Fruit fly (Drosophila melanogaster) whole organism, prepupa: ENCODE data around the gene CG3987.
A peak's percentile ranks its signal among the peaks of the same experiment; 100 is the strongest.

Source experiments
- Blimp-1 ChIP-seq: fragments of 200-800 bp; sonication (Bioruptor generic); optimal IDR thresholded peaks from 3 replicates; lab custom pipeline; 2017; ENCODE audit warnings: missing biosample characterization, missing genetic modification characterization, mild to moderate bottlenecking, moderate library complexity, missing genetic modification reagents
- CG10631 ChIP-seq: fragments of 200-800 bp; sonication (Bioruptor generic); optimal IDR thresholded peaks from 2 replicates; lab custom pipeline; 2016; ENCODE audit warnings: missing biosample characterization, missing genetic modification characterization
- CG10669 ChIP-seq: fragments of 200-800 bp; sonication (Bioruptor generic); optimal IDR thresholded peaks from 3 replicates; lab custom pipeline; 2018; ENCODE audit warnings: missing biosample characterization, mild to moderate bottlenecking, missing genetic modification characterization, moderate library complexity
- CG11294 ChIP-seq: fragments of 200-800 bp; sonication (Bioruptor generic); IDR thresholded peaks from 2 replicates; pipeline ENCODE4 v1.3.6; 2022; ENCODE audit warnings: missing biosample characterization, missing genetic modification characterization
- CG11762 ChIP-seq: fragments of 200-800 bp; sonication (Bioruptor generic); optimal IDR thresholded peaks from 3 replicates; lab custom pipeline; 2016; ENCODE audit warnings: missing biosample characterization, missing genetic modification characterization; ENCODE audit not compliant: insufficient read depth
- CG15336 ChIP-seq: fragments of 200-800 bp; sonication (Bioruptor generic); IDR thresholded peaks from 2 replicates; pipeline ENCODE4 v1.3.6; 2022; ENCODE audit warnings: missing biosample characterization, missing genetic modification characterization
- CG1621 ChIP-seq: fragments of 200-800 bp; sonication (Bioruptor generic); optimal IDR thresholded peaks from 3 replicates; lab custom pipeline; 2018; ENCODE audit warnings: missing biosample characterization, mild to moderate bottlenecking, missing genetic modification characterization
- CG16779 ChIP-seq: fragments of 200-800 bp; sonication (Bioruptor generic); optimal IDR thresholded peaks from 3 replicates; lab custom pipeline; 2017; ENCODE audit warnings: missing biosample characterization, mild to moderate bottlenecking, missing genetic modification characterization
- CG3032 ChIP-seq: fragments of 200-800 bp; optimal IDR thresholded peaks from 2 replicates; lab custom pipeline; 2019; ENCODE audit warnings: missing biosample characterization, mild to moderate bottlenecking, missing genetic modification characterization, moderate library complexity
- CG31627 ChIP-seq: fragments of 200-800 bp; sonication (Bioruptor generic); optimal IDR thresholded peaks from 3 replicates; lab custom pipeline; 2016; ENCODE audit warnings: missing biosample characterization, missing genetic modification characterization
- CG32006 ChIP-seq: fragments of 200-800 bp; sonication (Bioruptor generic); optimal IDR thresholded peaks from 3 replicates; lab custom pipeline; 2017; ENCODE audit warnings: missing biosample characterization, mild to moderate bottlenecking, missing genetic modification characterization
- CG34406 ChIP-seq: fragments of 200-800 bp; sonication (Bioruptor generic); optimal IDR thresholded peaks from 3 replicates; lab custom pipeline; 2016; ENCODE audit warnings: missing biosample characterization, missing genetic modification characterization
- CG4318 ChIP-seq: fragments of 200-800 bp; sonication (Bioruptor generic); optimal IDR thresholded peaks from 3 replicates; lab custom pipeline; 2017; ENCODE audit warnings: missing biosample characterization, mild to moderate bottlenecking, missing genetic modification characterization
- CG6163 ChIP-seq: fragments of 200-800 bp; sonication (Bioruptor generic); IDR thresholded peaks from 3 replicates; pipeline ENCODE4 v1.3.6; 2022; ENCODE audit warnings: missing biosample characterization, missing genetic modification characterization
- CG6276 ChIP-seq: fragments of 200-800 bp; sonication (Bioruptor generic); optimal IDR thresholded peaks from 2 replicates; lab custom pipeline; 2017; ENCODE audit warnings: missing biosample characterization, mild to moderate bottlenecking, missing genetic modification characterization
- CG6792 ChIP-seq: fragments of 200-800 bp; sonication (Bioruptor generic); optimal IDR thresholded peaks from 3 replicates; lab custom pipeline; 2016; ENCODE audit warnings: missing biosample characterization, missing genetic modification characterization
- CG8319 ChIP-seq: fragments of 200-800 bp; sonication (Bioruptor generic); optimal IDR thresholded peaks from 3 replicates; lab custom pipeline; 2016; ENCODE audit warnings: missing biosample characterization, missing genetic modification characterization
- CG9139 ChIP-seq: fragments of 200-800 bp; sonication (Bioruptor generic); optimal IDR thresholded peaks from 3 replicates; lab custom pipeline; 2017; ENCODE audit warnings: missing biosample characterization, mild to moderate bottlenecking, missing genetic modification characterization
- Eip75B ChIP-seq: fragments of 200-800 bp; sonication (Bioruptor generic); optimal IDR thresholded peaks from 3 replicates; lab custom pipeline; 2016; ENCODE audit warnings: missing biosample characterization, missing genetic modification characterization
- Eip78C ChIP-seq: fragments of 200-800 bp; sonication (Bioruptor generic); peaks from one replicate; lab custom pipeline; 2016; ENCODE audit warnings: missing biosample characterization, missing genetic modification characterization
- Eip93F ChIP-seq: fragments of 200-800 bp; sonication (Bioruptor generic); optimal IDR thresholded peaks from 2 replicates; lab custom pipeline; 2016; ENCODE audit warnings: missing biosample characterization, mild to moderate bottlenecking, missing genetic modification characterization
- Ets96B ChIP-seq: fragments of 200-800 bp; optimal IDR thresholded peaks from 2 replicates; lab custom pipeline; 2019; ENCODE audit warnings: missing biosample characterization, mild to moderate bottlenecking, missing genetic modification characterization, moderate library complexity
- Hr38 ChIP-seq: sonication (Bioruptor generic); optimal IDR thresholded peaks from 2 replicates; lab custom pipeline; 2016; ENCODE audit warnings: missing biosample characterization, missing genetic modification characterization
- Hr39 ChIP-seq: fragments of 200-800 bp; sonication (Bioruptor generic); optimal IDR thresholded peaks from 2 replicates; lab custom pipeline; 2016; ENCODE audit warnings: missing biosample characterization, missing genetic modification characterization
- Hr4 ChIP-seq: fragments of 200-800 bp; sonication (Bioruptor generic); optimal IDR thresholded peaks from 3 replicates; lab custom pipeline; 2016; ENCODE audit warnings: missing biosample characterization, missing genetic modification characterization
- Lpt ChIP-seq: fragments of 200-800 bp; sonication (Bioruptor generic); optimal IDR thresholded peaks from 3 replicates; lab custom pipeline; 2016; ENCODE audit warnings: missing biosample characterization, missing genetic modification characterization
- Met ChIP-seq: fragments of 200-800 bp; sonication (Bioruptor generic); optimal IDR thresholded peaks from 3 replicates; lab custom pipeline; 2016; ENCODE audit warnings: missing biosample characterization, missing genetic modification characterization
- Smox ChIP-seq: fragments of 200-800 bp; sonication (Bioruptor generic); optimal IDR thresholded peaks from 3 replicates; lab custom pipeline; 2016; ENCODE audit warnings: missing biosample characterization, missing genetic modification characterization
- Sox102F ChIP-seq: fragments of 200-800 bp; sonication (Bioruptor generic); optimal IDR thresholded peaks from 2 replicates; lab custom pipeline; 2016; ENCODE audit warnings: missing biosample characterization, mild to moderate bottlenecking, missing genetic modification characterization
- Sox15 ChIP-seq: fragments of 200-800 bp; sonication (Bioruptor generic); optimal IDR thresholded peaks from 3 replicates; lab custom pipeline; 2016; ENCODE audit warnings: missing biosample characterization, missing genetic modification characterization
- acj6 ChIP-seq: fragments of 200-800 bp; sonication (Bioruptor generic); optimal IDR thresholded peaks from 3 replicates; lab custom pipeline; 2016; ENCODE audit warnings: missing biosample characterization, missing genetic modification characterization
- dac ChIP-seq: fragments of 200-800 bp; sonication (Bioruptor generic); optimal IDR thresholded peaks from 2 replicates; lab custom pipeline; 2017; ENCODE audit warnings: missing biosample characterization, mild to moderate bottlenecking, missing genetic modification characterization
- dsx ChIP-seq: fragments of 200-800 bp; optimal IDR thresholded peaks from 3 replicates; lab custom pipeline; 2019; ENCODE audit warnings: missing biosample characterization, mild to moderate bottlenecking, missing genetic modification characterization, moderate library complexity; ENCODE audit not compliant: poor library complexity, severe bottlenecking
- eg ChIP-seq: fragments of 200-800 bp; sonication (Bioruptor generic); IDR thresholded peaks from 3 replicates; pipeline ENCODE4 v1.3.6; 2022; ENCODE audit warnings: missing biosample characterization, missing genetic modification characterization
- esn ChIP-seq: fragments of 200-800 bp; sonication (Bioruptor generic); optimal IDR thresholded peaks from 2 replicates; lab custom pipeline; 2016; ENCODE audit warnings: missing biosample characterization, mild to moderate bottlenecking, missing genetic modification characterization, moderate library complexity
- fd59A ChIP-seq: fragments of 200-800 bp; sonication (Bioruptor generic); optimal IDR thresholded peaks from 2 replicates; lab custom pipeline; 2017; ENCODE audit warnings: missing biosample characterization, mild to moderate bottlenecking, missing genetic modification characterization, missing genetic modification reagents
- fd85E ChIP-seq: fragments of 200-800 bp; sonication (Bioruptor generic); optimal IDR thresholded peaks from 3 replicates; lab custom pipeline; 2016; ENCODE audit warnings: missing biosample characterization, missing genetic modification characterization
- fkh ChIP-seq: fragments of 200-800 bp; sonication (Bioruptor generic); optimal IDR thresholded peaks from 3 replicates; lab custom pipeline; 2017; ENCODE audit warnings: missing biosample characterization, mild to moderate bottlenecking, missing genetic modification characterization, moderate library complexity
- lz ChIP-seq: fragments of 200-800 bp; sonication (Bioruptor generic); optimal IDR thresholded peaks from 3 replicates; lab custom pipeline; 2016; ENCODE audit warnings: missing biosample characterization, missing genetic modification characterization
- spab ChIP-seq: fragments of 200-800 bp; sonication (Bioruptor generic); optimal IDR thresholded peaks from 2 replicates; lab custom pipeline; 2017; ENCODE audit warnings: missing biosample characterization, mild to moderate bottlenecking, missing genetic modification characterization, missing genetic modification reagents
- ss ChIP-seq, 2 experiments: fragments of 200-800 bp; sonication (Bioruptor generic); optimal IDR thresholded peaks; 2 replicates in 1 of 2; 3 replicates in 1 of 2; lab custom pipeline; 2017 to 2018; ENCODE audit warnings: mild to moderate bottlenecking in 2 of 2, missing biosample characterization in 2 of 2, missing genetic modification characterization in 2 of 2, moderate library complexity in 1 of 2
- svp ChIP-seq: fragments of 200-800 bp; sonication (Bioruptor generic); peaks from one replicate; lab custom pipeline; 2016; ENCODE audit warnings: missing biosample characterization, missing genetic modification characterization
- topi ChIP-seq: fragments of 200-800 bp; sonication (Bioruptor generic); optimal IDR thresholded peaks from 3 replicates; lab custom pipeline; 2016; ENCODE audit warnings: missing biosample characterization, missing genetic modification characterization
- vri ChIP-seq: fragments of 200-800 bp; sonication (Bioruptor generic); optimal IDR thresholded peaks from 3 replicates; lab custom pipeline; 2016; ENCODE audit warnings: missing biosample characterization, mild to moderate bottlenecking, missing genetic modification characterization

Gene CG3987

DNA sequence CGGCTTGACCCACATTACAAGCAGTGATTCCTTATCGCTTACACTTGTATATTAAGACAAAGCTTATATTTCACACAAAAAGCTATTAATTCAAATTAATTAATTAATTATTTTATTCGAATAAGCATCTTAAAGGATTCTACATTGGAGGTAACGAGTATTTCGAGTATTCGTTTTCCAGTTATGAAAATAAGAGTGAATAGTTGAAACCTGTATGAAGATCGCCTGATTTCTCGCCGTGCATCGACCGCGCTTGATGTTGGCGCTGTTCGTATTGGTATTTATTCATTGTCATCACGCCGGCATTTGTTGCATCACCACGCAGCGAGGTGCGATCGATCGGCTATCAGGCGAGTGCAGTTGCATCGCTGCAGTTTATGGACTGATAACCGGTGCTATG is 5.7 kb downstream of the CG3987 start (continued):
- TF ChIP-seq Hr38 (GFP tag; lab: Kevin White, UChicago) (no peak), Sox102F (GFP tag; lab: Kevin White, UChicago) (peak; percentile 43), topi (GFP tag; lab: Kevin White, UChicago) (peak; percentile 58), Eip93F (GFP tag; lab: Kevin White, UChicago) (no peak), CG3032 (tag; lab: Kevin White, UChicago) (peak; percentile 75), eg (GFP tag; lab: Robert Waterston, UW) (peak; percentile 89), ss (GFP tag; optimal IDR thresholded peaks at IDR 0.05; lab: Kevin White, UChicago) (no peak), CG9139 (no peak), CG6163 (peak; percentile 85), CG6792 (GFP tag; lab: Kevin White, UChicago) (peak; percentile 73), CG6276 (GFP tag; lab: Kevin White, UChicago) (peak; percentile 61), CG11762 (GFP tag; lab: Kevin White, UChicago) (peak; percentile 54), fd59A (GFP tag; lab: Kevin White, UChicago) (peak; percentile 50), Eip75B (GFP tag; lab: Kevin White, UChicago) (peak; percentile 80), spab (peak; percentile 34), Eip78C (GFP tag; lab: Kevin White, UChicago) (peak; percentile 95), CG10631 (GFP tag; lab: Kevin White, UChicago) (peak; percentile 70), Ets96B (tag; lab: Kevin White, UChicago) (peak; percentile 76), CG34406 (GFP tag; lab: Kevin White, UChicago) (peak; percentile 67), CG10669 (GFP tag; lab: Kevin White, UChicago) (peak; percentile 66), CG4318 (GFP tag; lab: Kevin White, UChicago) (peak; percentile 50), Hr39 (GFP tag; lab: Kevin White, UChicago) (peak; percentile 30), esn (GFP tag; lab: Kevin White, UChicago) (peak; percentile 59), CG1621 (tag; lab: Kevin White, UChicago) (peak; percentile 67), Blimp-1 (no peak), CG32006 (GFP tag; lab: Kevin White, UChicago) (peak; percentile 85), vri (GFP tag; lab: Kevin White, UChicago) (peak; percentile 35), Smox (GFP tag; lab: Kevin White, UChicago) (peak; percentile 44), fkh (GFP tag; lab: Kevin White, UChicago) (no peak), CG8319 (peak; percentile 63), CG11294 (peak; percentile 77), dac (peak; percentile 33), Lpt (GFP tag; lab: Kevin White, UChicago) (peak; percentile 28), Sox15 (GFP tag; lab: Kevin White, UChicago) (peak; percentile 46), svp (GFP tag; lab: Kevin White, UChicago) (peak; percentile 82), Hr4 (GFP tag; lab: Kevin White, UChicago) (peak; percentile 85), CG16779 (tag; lab: Kevin White, UChicago) (peak; percentile 68), Met (peak; percentile 45), acj6 (GFP tag; lab: Kevin White, UChicago) (peak; percentile 70), CG15336 (GFP tag; lab: Robert Waterston, UW) (peak; percentile 85), CG31627 (GFP tag; lab: Kevin White, UChicago) (peak; percentile 17)

- TF ChIP-seq lz (GFP tag; lab: Kevin White, UChicago) (no peak), dsx (GFP tag; lab: Kevin White, UChicago) (no peak), Eip93F (GFP tag; lab: Kevin White, UChicago) (no peak), topi (GFP tag; lab: Kevin White, UChicago) (no peak), spab (no peak), CG34406 (GFP tag; lab: Kevin White, UChicago) (no peak), CG32006 (GFP tag; lab: Kevin White, UChicago) (no peak), Eip78C (GFP tag; lab: Kevin White, UChicago) (peak; percentile 54), CG6163 (0 out of 3 replicates have a peak, but pooled peaks have one; percentile 18), fkh (GFP tag; lab: Kevin White, UChicago) (peak; percentile 19), Blimp-1 (peak; percentile 3), fd85E (no peak), svp (GFP tag; lab: Kevin White, UChicago) (peak; percentile 82), vri (GFP tag; lab: Kevin White, UChicago) (no peak)
These were observed 6.8 kb downstream of the CG3987 start for dm6 chr3R:15146408-15147037.
